Worm (Caenorhabditis elegans) whole organism, mixed stage, embryonic: Measurements from ENCODE around the gene F21C10.11.

Experiments
- M03D4.4 ChIP-seq: sonication (generic microtip); optimal IDR thresholded peaks from 2 replicates; lab custom pipeline; 2017; ENCODE audit warnings: mild to moderate bottlenecking, missing genetic modification characterization, missing compliant biosample characterization
- bed-3 ChIP-seq: fragments of 200-800 bp; sonication (Bioruptor generic); optimal IDR thresholded peaks from 3 replicates; lab custom pipeline; 2018; ENCODE audit warnings: mild to moderate bottlenecking, missing genetic modification characterization, moderate library complexity, missing compliant biosample characterization
- blmp-1 ChIP-seq: fragments of 150-350 bp; optimal IDR thresholded peaks from 2 replicates; lab custom pipeline; 2014; ENCODE audit warnings: missing biosample characterization, missing genetic modification characterization
- ceh-43 ChIP-seq: fragments of 200-800 bp; sonication (Bioruptor generic); optimal IDR thresholded peaks from 2 replicates; lab custom pipeline; 2018; ENCODE audit warnings: mild to moderate bottlenecking, missing genetic modification characterization, moderate library complexity, missing compliant biosample characterization
- ceh-83 ChIP-seq: fragments of 200-800 bp; sonication (Bioruptor generic); optimal IDR thresholded peaks from 2 replicates; lab custom pipeline; 2018; ENCODE audit warnings: mild to moderate bottlenecking, missing genetic modification characterization, missing compliant biosample characterization
- ces-1 ChIP-seq: fragments of 150-350 bp; optimal IDR thresholded peaks from 2 replicates; lab custom pipeline; 2014; ENCODE audit warnings: missing biosample characterization, missing genetic modification reagents, missing genetic modification characterization
- cnd-1 ChIP-seq: fragments of 200-800 bp; sonication (Bioruptor generic); optimal IDR thresholded peaks from 2 replicates; lab custom pipeline; 2018; ENCODE audit warnings: mild to moderate bottlenecking, missing genetic modification characterization, missing compliant biosample characterization
- drap-1 ChIP-seq: fragments of 200-800 bp; sonication (Bioruptor generic); optimal IDR thresholded peaks from 3 replicates; lab custom pipeline; 2018; ENCODE audit warnings: mild to moderate bottlenecking, missing genetic modification characterization, missing compliant biosample characterization
- elt-3 ChIP-seq: fragments of 150-350 bp; optimal IDR thresholded peaks from 2 replicates; lab custom pipeline; 2014; ENCODE audit warnings: missing biosample characterization, missing genetic modification characterization
- flh-1 ChIP-seq: fragments of 200-800 bp; sonication (Bioruptor generic); optimal IDR thresholded peaks from 2 replicates; lab custom pipeline; 2018; ENCODE audit warnings: mild to moderate bottlenecking, missing genetic modification characterization, moderate library complexity, missing compliant biosample characterization
- ham-2 ChIP-seq: fragments of 200-800 bp; sonication (Bioruptor generic); optimal IDR thresholded peaks from 2 replicates; lab custom pipeline; 2018; ENCODE audit warnings: mild to moderate bottlenecking, missing genetic modification characterization, missing compliant biosample characterization
- hlh-1 ChIP-seq: fragments of 150-350 bp; optimal IDR thresholded peaks from 2 replicates; lab custom pipeline; 2014; ENCODE audit warnings: missing biosample characterization, missing genetic modification reagents, missing genetic modification characterization
- lin-32 ChIP-seq: fragments of 200-800 bp; sonication (Bioruptor generic); optimal IDR thresholded peaks from 2 replicates; lab custom pipeline; 2018; ENCODE audit warnings: mild to moderate bottlenecking, missing genetic modification characterization, missing compliant biosample characterization
- lsy-2 ChIP-seq: fragments of 150-350 bp; optimal IDR thresholded peaks from 2 replicates; lab custom pipeline; 2014; ENCODE audit warnings: missing biosample characterization, missing genetic modification characterization
- mep-1 ChIP-seq: fragments of 150-350 bp; optimal IDR thresholded peaks from 2 replicates; lab custom pipeline; 2017; ENCODE audit warnings: missing biosample characterization, missing genetic modification reagents, missing genetic modification characterization, inconsistent platforms
- mls-2 ChIP-seq: sonication (generic microtip); optimal IDR thresholded peaks from 2 replicates; lab custom pipeline; 2016; ENCODE audit warnings: mild to moderate bottlenecking, missing genetic modification characterization, moderate library complexity, missing compliant biosample characterization
- nhr-12 ChIP-seq: fragments of 150-350 bp; optimal IDR thresholded peaks from 2 replicates; lab custom pipeline; 2014; ENCODE audit warnings: missing biosample characterization, missing genetic modification characterization
- nhr-2 ChIP-seq: fragments of 150-350 bp; optimal IDR thresholded peaks from 2 replicates; lab custom pipeline; 2014; ENCODE audit warnings: missing biosample characterization, missing genetic modification characterization
- nhr-28 ChIP-seq: fragments of 150-350 bp; optimal IDR thresholded peaks from 2 replicates; lab custom pipeline; 2014; ENCODE audit warnings: missing biosample characterization, missing genetic modification characterization
- nhr-76 ChIP-seq: sonication (generic microtip); optimal IDR thresholded peaks from 2 replicates; lab custom pipeline; 2017; ENCODE audit warnings: missing biosample characterization, missing genetic modification characterization
- pha-4 ChIP-seq: fragments of 150-350 bp; optimal IDR thresholded peaks from 2 replicates; lab custom pipeline; 2018; ENCODE audit warnings: missing biosample characterization, missing genetic modification reagents, missing genetic modification characterization
- sem-2 ChIP-seq: fragments of 200-800 bp; sonication (Bioruptor generic); optimal IDR thresholded peaks from 2 replicates; lab custom pipeline; 2018; ENCODE audit warnings: mild to moderate bottlenecking, missing genetic modification characterization, missing compliant biosample characterization
- snpc-4 ChIP-seq: fragments of 150-350 bp; optimal IDR thresholded peaks from 2 replicates; lab custom pipeline; 2014; ENCODE audit warnings: missing biosample characterization, missing genetic modification characterization
- sptf-1 ChIP-seq: sonication (generic microtip); optimal IDR thresholded peaks from 2 replicates; lab custom pipeline; 2017; ENCODE audit warnings: mild to moderate bottlenecking, missing genetic modification characterization, moderate library complexity, missing compliant biosample characterization
- tbx-8 ChIP-seq: fragments of 200-800 bp; sonication (Bioruptor generic); optimal IDR thresholded peaks from 2 replicates; lab custom pipeline; 2018; ENCODE audit warnings: mild to moderate bottlenecking, missing genetic modification characterization, moderate library complexity, missing compliant biosample characterization
- unc-120 ChIP-seq: sonication (generic microtip); optimal IDR thresholded peaks from 2 replicates; lab custom pipeline; 2017; ENCODE audit warnings: missing genetic modification characterization, missing compliant biosample characterization; ENCODE audit not compliant: poor library complexity, severe bottlenecking
- zip-8 ChIP-seq: fragments of 150-350 bp; optimal IDR thresholded peaks from 2 replicates; lab custom pipeline; 2014; ENCODE audit warnings: missing biosample characterization, missing genetic modification characterization
- ztf-11 ChIP-seq: fragments of 150-350 bp; optimal IDR thresholded peaks from 2 replicates; lab custom pipeline; 2014; ENCODE audit warnings: missing biosample characterization, missing genetic modification characterization

F21C10.11 gene

DNA sequence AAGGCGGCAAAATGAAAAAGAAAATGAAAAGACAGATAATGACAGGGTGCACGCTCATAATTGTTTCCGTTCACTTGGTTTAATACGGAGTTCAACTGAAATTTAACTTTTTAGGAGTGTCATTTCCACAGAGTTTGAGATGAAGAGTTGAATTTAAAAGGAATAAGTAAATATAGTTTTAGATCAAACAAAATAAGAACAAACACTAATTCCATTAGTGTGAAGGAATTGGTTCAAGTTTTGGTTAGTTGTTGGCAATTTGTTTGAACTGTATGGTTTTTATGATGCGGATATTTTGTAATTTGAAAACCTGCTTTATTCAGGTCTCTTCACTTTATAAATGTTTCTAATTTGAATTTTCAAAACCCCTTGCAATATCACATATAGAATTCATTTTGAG lies 33.4 kb downstream of the F21C10.11 start, which contains the start of gene B0222.15:
B0222.15 (minus strand) TSS at position 101 of the 400 bp plus-strand sequence.
- no peak for TF ChIP-seq pha-4 (tag; lab: Kevin White, UChicago)
- no peak for TF ChIP-seq tbx-8 (GFP tag; lab: Kevin White, UChicago)
- no peak for TF ChIP-seq blmp-1
- no peak for TF ChIP-seq mls-2 (tag; lab: Kevin White, UChicago)
- TF ChIP-seq ztf-11, result no peak
- no peak for TF ChIP-seq nhr-28 (tag; lab: Kevin White, UChicago)
- no peak for TF ChIP-seq sem-2
- TF ChIP-seq lin-32, result no peak
- no peak for TF ChIP-seq hlh-1
- TF ChIP-seq nhr-76 (tag; lab: Kevin White, UChicago), result no peak
- TF ChIP-seq bed-3 (GFP tag; lab: Kevin White, UChicago), result no peak

DNA sequence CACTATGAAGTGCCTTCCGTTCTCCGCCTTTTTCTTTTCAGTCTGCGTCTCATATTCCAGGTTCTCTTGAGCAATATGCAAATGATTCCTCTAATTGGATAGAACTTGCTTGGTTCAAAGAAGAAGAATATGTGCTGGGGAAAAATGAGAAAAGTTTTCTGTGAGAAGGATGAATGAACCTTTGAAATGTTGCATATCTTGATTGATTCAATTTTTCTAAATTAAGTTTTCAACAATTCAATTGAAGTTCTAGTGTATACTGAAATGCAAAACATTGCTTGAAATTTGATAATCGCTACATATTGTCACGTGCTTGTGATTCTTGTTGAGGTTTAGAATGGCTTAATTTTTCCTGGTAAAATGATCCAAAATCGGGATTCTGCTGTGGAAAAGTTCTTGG lies 34.3 kb downstream of the F21C10.11 start:
- TF ChIP-seq pha-4 (tag; lab: Kevin White, UChicago), result no peak
- peak; percentile 86 for TF ChIP-seq ces-1 (GFP tag; lab: Kevin White, UChicago)

DNA sequence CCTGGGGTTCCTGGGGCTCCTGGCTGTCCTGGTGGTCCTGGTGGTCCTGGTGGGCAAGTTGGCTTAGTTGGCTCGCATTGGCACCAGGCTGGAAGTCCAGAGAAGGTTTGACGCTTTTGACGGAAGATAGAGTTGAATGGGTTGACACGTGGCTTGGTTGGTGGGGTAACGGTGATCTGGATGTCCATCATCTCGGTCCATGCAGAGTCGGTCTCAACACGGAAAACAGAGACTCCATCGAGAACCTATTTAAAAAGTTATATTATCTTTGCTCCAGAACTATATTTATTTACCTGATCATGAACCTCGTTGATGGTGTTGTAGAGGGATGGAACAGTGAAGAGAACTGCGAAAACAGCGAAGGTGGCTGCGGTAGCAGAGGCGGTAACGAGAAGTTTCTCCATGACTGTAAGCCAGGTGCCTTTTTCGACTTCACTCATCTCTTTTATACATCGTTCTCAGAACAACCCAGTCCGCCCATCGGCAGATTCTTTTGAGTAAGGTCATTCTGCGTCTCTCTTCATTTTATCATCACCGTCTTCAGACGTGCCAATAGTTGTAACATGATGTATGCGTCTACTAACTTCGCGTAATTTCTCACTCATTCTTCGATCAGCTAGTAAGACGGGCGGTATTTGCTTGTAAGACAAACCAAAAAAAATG lies 37.1 kb downstream of the F21C10.11 start, which contains the start of gene col-144:
col-144 (minus strand) TSS at position 419 of the 663 bp plus-strand sequence.
- TF ChIP-seq nhr-2 (tag; lab: Kevin White, UChicago) (no peak), snpc-4 (tag; lab: Kevin White, UChicago) (no peak), lsy-2 (tag; lab: Kevin White, UChicago) (no peak), elt-3 (tag; lab: Kevin White, UChicago) (no peak), nhr-76 (tag; lab: Kevin White, UChicago) (no peak), hlh-1 (no peak), mls-2 (tag; lab: Kevin White, UChicago) (no peak), ham-2 (GFP tag; lab: Kevin White, UChicago) (no peak), pha-4 (tag; lab: Kevin White, UChicago) (no peak), ces-1 (GFP tag; lab: Kevin White, UChicago) (no peak), M03D4.4 (tag; lab: Kevin White, UChicago) (no peak), nhr-28 (tag; lab: Kevin White, UChicago) (no peak), zip-8 (tag; lab: Kevin White, UChicago) (no peak), drap-1 (GFP tag; lab: Kevin White, UChicago) (no peak), unc-120 (tag; lab: Kevin White, UChicago) (no peak), lin-32 (no peak), mep-1 (tag; lab: Kevin White, UChicago) (no peak), nhr-12 (tag; lab: Kevin White, UChicago) (no peak), sptf-1 (tag; lab: Kevin White, UChicago) (no peak)

DNA sequence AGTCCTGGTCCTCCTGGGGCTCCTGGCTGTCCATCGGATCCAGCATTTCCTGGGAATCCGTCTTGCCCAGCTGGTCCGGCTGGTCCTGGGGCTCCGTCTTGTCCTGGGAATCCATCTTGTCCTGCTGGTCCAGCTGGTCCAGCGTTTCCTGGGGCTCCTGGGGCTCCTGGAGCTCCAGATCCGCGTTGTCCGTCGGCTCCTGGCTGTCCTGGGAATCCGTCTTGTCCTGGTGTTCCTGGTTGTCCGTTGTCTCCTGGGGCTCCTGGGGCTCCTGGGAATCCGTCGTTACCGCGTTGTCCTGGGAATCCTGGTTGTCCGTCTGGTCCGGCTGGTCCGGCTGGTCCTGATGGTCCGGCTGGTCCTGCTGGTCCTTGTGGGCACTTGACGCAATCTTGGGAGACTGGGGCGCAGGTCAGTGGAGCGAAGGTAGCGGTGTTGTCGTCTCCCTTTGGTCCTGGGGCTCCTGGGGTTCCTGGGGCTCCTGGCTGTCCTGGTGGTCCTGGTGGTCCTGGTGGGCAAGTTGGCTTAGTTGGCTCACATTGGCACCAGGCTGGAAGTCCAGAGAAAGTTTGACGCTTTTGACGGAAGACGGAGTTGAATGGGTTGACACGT lies 38.9 kb downstream of the F21C10.11 start:
- TF ChIP-seq ceh-83 (GFP tag; lab: Kevin White, UChicago) (no peak), M03D4.4 (tag; lab: Kevin White, UChicago) (no peak), cnd-1 (no peak), ceh-43 (no peak), nhr-28 (tag; lab: Kevin White, UChicago) (no peak), unc-120 (tag; lab: Kevin White, UChicago) (no peak), elt-3 (tag; lab: Kevin White, UChicago) (no peak)

DNA sequence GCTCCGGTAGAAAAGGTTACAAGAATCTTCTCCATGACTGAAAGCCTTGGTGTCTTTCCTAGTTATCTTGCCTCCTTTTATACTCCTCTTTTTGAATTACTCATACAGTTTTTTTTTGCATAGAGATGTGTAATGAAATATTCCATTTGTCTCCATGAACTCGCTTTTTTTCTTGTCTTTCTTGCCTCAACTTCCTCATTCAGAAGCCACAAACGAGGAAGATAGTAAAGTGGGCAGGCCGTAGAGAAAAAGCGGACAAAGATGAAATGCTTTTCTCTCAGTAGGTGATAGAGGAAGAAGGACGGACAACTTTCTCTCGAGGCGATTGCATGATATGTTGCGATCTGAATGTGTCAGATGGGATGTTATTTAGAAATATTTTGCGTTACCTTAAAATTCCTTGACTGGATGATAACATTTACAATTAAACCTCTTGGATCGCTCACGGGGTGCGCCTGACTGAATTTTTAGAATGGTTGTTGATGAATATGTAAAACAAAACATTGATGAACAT lies 39.7 kb downstream of the F21C10.11 start, which contains the start of gene col-145:
col-145 (minus strand) TSS at position 51 of the 514 bp plus-strand sequence.
- TF ChIP-seq mls-2 (tag; lab: Kevin White, UChicago) (no peak), cnd-1 (no peak), flh-1 (GFP tag; lab: Kevin White, UChicago) (no peak), nhr-12 (tag; lab: Kevin White, UChicago) (no peak), pha-4 (tag; lab: Kevin White, UChicago) (no peak)
